Fruit fly (Drosophila melanogaster) whole organism, embryonic: ENCODE results near the gene Rpn12.

ENCODE experiments used
- Ada2b ChIP-seq: fragments of 200-800 bp; sonication (Bioruptor generic); IDR thresholded peaks from 2 replicates; pipeline ENCODE4 v1.3.6; 2022; ENCODE audit warnings: missing biosample characterization, missing genetic modification characterization
- BEAF-32 ChIP-seq: fragments of 200-800 bp; sonication (Bioruptor generic); optimal IDR thresholded peaks from 3 replicates; lab custom pipeline; 2017; ENCODE audit warnings: missing biosample characterization, missing genetic modification characterization, mild to moderate bottlenecking, moderate library complexity, missing genetic modification reagents
- Bgb ChIP-seq: fragments of 200-800 bp; sonication (Bioruptor generic); IDR thresholded peaks from 2 replicates; pipeline ENCODE4 v1.3.6; 2022; ENCODE audit warnings: missing biosample characterization, missing genetic modification characterization; ENCODE audit not compliant: partially characterized antibody
- CG10209 ChIP-seq: fragments of 200-800 bp; sonication (Bioruptor generic); optimal IDR thresholded peaks from 3 replicates; lab custom pipeline; 2017; ENCODE audit warnings: missing biosample characterization, mild to moderate bottlenecking, missing genetic modification characterization, missing genetic modification reagents
- CG10267 ChIP-seq: fragments of 200-800 bp; sonication (Bioruptor generic); optimal IDR thresholded peaks from 2 replicates; lab custom pipeline; 2018; ENCODE audit warnings: missing biosample characterization, mild to moderate bottlenecking, missing genetic modification characterization, moderate library complexity
- CG10979 ChIP-seq: fragments of 200-800 bp; sonication (Bioruptor generic); optimal IDR thresholded peaks from 2 replicates; lab custom pipeline; 2018; ENCODE audit warnings: missing biosample characterization, mild to moderate bottlenecking, missing genetic modification characterization, moderate library complexity
- CG12659 ChIP-seq: fragments of 200-800 bp; sonication (Bioruptor generic); optimal IDR thresholded peaks from 3 replicates; lab custom pipeline; 2017; ENCODE audit warnings: mild to moderate bottlenecking, missing biosample characterization, missing genetic modification reagents, missing genetic modification characterization
- CG14710 ChIP-seq: fragments of 200-800 bp; sonication (Bioruptor generic); optimal IDR thresholded peaks from 3 replicates; lab custom pipeline; 2019; ENCODE audit warnings: missing biosample characterization, mild to moderate bottlenecking, missing genetic modification characterization, moderate library complexity
- CG14860 ChIP-seq: fragments of 200-800 bp; sonication (Bioruptor generic); IDR thresholded peaks from 3 replicates; pipeline ENCODE4 v1.3.6; 2022; ENCODE audit warnings: missing biosample characterization, missing genetic modification characterization; ENCODE audit not compliant: partially characterized antibody
- CG15601 ChIP-seq: fragments of 200-800 bp; sonication (Bioruptor generic); optimal IDR thresholded peaks from 3 replicates; lab custom pipeline; 2019; ENCODE audit warnings: missing biosample characterization, mild to moderate bottlenecking, missing genetic modification characterization, moderate library complexity
- CG16813 ChIP-seq: fragments of 200-800 bp; sonication (Bioruptor generic); IDR thresholded peaks from 3 replicates; pipeline ENCODE4 v1.3.6; 2022; ENCODE audit warnings: missing biosample characterization, missing genetic modification characterization; ENCODE audit not compliant: partially characterized antibody
- CG17612 ChIP-seq: fragments of 200-800 bp; sonication (Bioruptor generic); IDR thresholded peaks from 2 replicates; pipeline ENCODE4 v1.3.6; 2022; ENCODE audit warnings: missing biosample characterization, missing genetic modification characterization
- CG18262 ChIP-seq: fragments of 200-800 bp; optimal IDR thresholded peaks from 3 replicates; lab custom pipeline; 2019; ENCODE audit warnings: missing biosample characterization, mild to moderate bottlenecking, missing genetic modification characterization, moderate library complexity
- CG18764 ChIP-seq: fragments of 200-800 bp; sonication (Bioruptor generic); optimal IDR thresholded peaks from 3 replicates; lab custom pipeline; 2016; ENCODE audit warnings: missing biosample characterization, missing genetic modification characterization
- CG2875 ChIP-seq: fragments of 200-800 bp; sonication (Bioruptor generic); optimal IDR thresholded peaks from 2 replicates; lab custom pipeline; 2017; ENCODE audit warnings: missing biosample characterization, mild to moderate bottlenecking, missing genetic modification characterization, missing genetic modification reagents
- CG3995 ChIP-seq: fragments of 200-800 bp; sonication (Bioruptor generic); optimal IDR thresholded peaks from 3 replicates; lab custom pipeline; 2016; ENCODE audit warnings: missing biosample characterization, missing genetic modification characterization
- CG4617 ChIP-seq: fragments of 200-800 bp; sonication (Bioruptor generic); optimal IDR thresholded peaks from 3 replicates; lab custom pipeline; 2016; ENCODE audit warnings: missing biosample characterization, missing genetic modification characterization, borderline replicate concordance
- CG4820 ChIP-seq: fragments of 200-800 bp; sonication (Bioruptor generic); optimal IDR thresholded peaks from 3 replicates; lab custom pipeline; 2016; ENCODE audit warnings: missing biosample characterization, missing genetic modification characterization
- CG5953 ChIP-seq: fragments of 200-800 bp; sonication (Bioruptor generic); IDR thresholded peaks from 2 replicates; pipeline ENCODE4 v1.3.6; 2022; ENCODE audit warnings: missing biosample characterization, missing genetic modification characterization
- CG6813 ChIP-seq: fragments of 200-800 bp; sonication (Bioruptor generic); optimal IDR thresholded peaks from 2 replicates; lab custom pipeline; 2017; ENCODE audit warnings: missing biosample characterization, missing genetic modification characterization, mild to moderate bottlenecking, moderate library complexity, missing genetic modification reagents
- CG7271 ChIP-seq: fragments of 200-800 bp; sonication (Bioruptor generic); optimal IDR thresholded peaks from 2 replicates; lab custom pipeline; 2018; ENCODE audit warnings: missing biosample characterization, mild to moderate bottlenecking, missing genetic modification characterization, moderate library complexity
- CG9437 ChIP-seq: fragments of 200-800 bp; sonication (Bioruptor generic); optimal IDR thresholded peaks from 2 replicates; lab custom pipeline; 2018; ENCODE audit warnings: missing biosample characterization, mild to moderate bottlenecking, missing genetic modification characterization
- Chrac-16 ChIP-seq: fragments of 200-800 bp; sonication (Bioruptor generic); optimal IDR thresholded peaks from 3 replicates; lab custom pipeline; 2016; ENCODE audit warnings: missing biosample characterization, missing genetic modification characterization
- Dll ChIP-seq: fragments of 200-800 bp; sonication (Bioruptor generic); IDR thresholded peaks from 4 replicates; pipeline ENCODE4 v1.3.6; 2022; ENCODE audit warnings: missing biosample characterization, missing genetic modification characterization; ENCODE audit not compliant: partially characterized antibody
- Doc3 ChIP-seq: fragments of 200-800 bp; sonication (Bioruptor generic); IDR thresholded peaks from 3 replicates; pipeline ENCODE4 v1.3.6; 2022; ENCODE audit warnings: missing biosample characterization, missing genetic modification characterization; ENCODE audit not compliant: partially characterized antibody
- Dp ChIP-seq: fragments of 200-800 bp; sonication (Bioruptor generic); optimal IDR thresholded peaks from 2 replicates; lab custom pipeline; 2018; ENCODE audit warnings: missing biosample characterization, mild to moderate bottlenecking, missing genetic modification characterization, moderate library complexity
- Dref ChIP-seq: fragments of 200-800 bp; sonication (Bioruptor generic); IDR thresholded peaks from 2 replicates; pipeline ENCODE4 v1.3.6; 2022; ENCODE audit warnings: missing biosample characterization, missing genetic modification characterization
- HmgZ ChIP-seq: fragments of 200-800 bp; sonication (Bioruptor generic); optimal IDR thresholded peaks from 2 replicates; lab custom pipeline; 2018; ENCODE audit warnings: missing biosample characterization, mild to moderate bottlenecking, missing genetic modification characterization
- MBD-R2 ChIP-seq: fragments of 200-800 bp; sonication (Bioruptor generic); IDR thresholded peaks from 2 replicates; pipeline ENCODE4 v1.3.6; 2022; ENCODE audit warnings: missing biosample characterization, missing genetic modification characterization
- Med ChIP-seq: fragments of 200-800 bp; sonication (Bioruptor generic); peaks from one replicate; lab custom pipeline; 2016; ENCODE audit warnings: missing biosample characterization, missing genetic modification characterization, mild to moderate bottlenecking, inconsistent platforms, moderate library complexity
- Myb ChIP-seq: fragments of 200-800 bp; sonication (Bioruptor generic); optimal IDR thresholded peaks from 2 replicates; lab custom pipeline; 2016; ENCODE audit warnings: missing biosample characterization, missing genetic modification characterization
- Sox100B ChIP-seq: fragments of 200-800 bp; sonication (Bioruptor generic); optimal IDR thresholded peaks from 3 replicates; lab custom pipeline; 2018; ENCODE audit warnings: missing biosample characterization, mild to moderate bottlenecking, missing genetic modification characterization
- Stat92E ChIP-seq, 3 experiments: fragments of >200 bp in 2 of 3; fragments of 200-800 bp in 1 of 3; sonication (Bioruptor generic) in 1 of 3; optimal IDR thresholded peaks; 2 replicates each; lab custom pipeline; 2017 to 2019; ENCODE audit warnings: missing biosample characterization in 3 of 3, missing genetic modification characterization in 3 of 3, mild to moderate bottlenecking in 1 of 3, moderate library complexity in 1 of 3
- YL-1 ChIP-seq: fragments of 200-800 bp; sonication (Bioruptor generic); optimal IDR thresholded peaks from 3 replicates; lab custom pipeline; 2017; ENCODE audit warnings: missing biosample characterization, mild to moderate bottlenecking, missing genetic modification characterization
- amos ChIP-seq: fragments of 200-800 bp; sonication (Bioruptor generic); IDR thresholded peaks from 2 replicates; pipeline ENCODE4 v1.3.6; 2022; ENCODE audit warnings: missing biosample characterization, missing genetic modification characterization; ENCODE audit not compliant: partially characterized antibody
- aop ChIP-seq: fragments of 200-800 bp; sonication (Bioruptor generic); IDR thresholded peaks from 2 replicates; pipeline ENCODE4 v1.3.6; 2022; ENCODE audit warnings: missing biosample characterization, missing genetic modification characterization
- cas ChIP-seq: fragments of 200-800 bp; sonication (Bioruptor generic); IDR thresholded peaks from 2 replicates; pipeline ENCODE4 v1.3.6; 2022; ENCODE audit warnings: missing biosample characterization, missing genetic modification characterization
- dm ChIP-seq: fragments of 200-800 bp; sonication (Bioruptor generic); optimal IDR thresholded peaks from 3 replicates; lab custom pipeline; 2016; ENCODE audit warnings: missing biosample characterization, missing genetic modification characterization
- ftz-f1 ChIP-seq: fragments of 200-800 bp; sonication (Bioruptor generic); optimal IDR thresholded peaks from 2 replicates; lab custom pipeline; 2016; ENCODE audit warnings: missing biosample characterization, missing genetic modification characterization
- gfzf ChIP-seq: fragments of 200-800 bp; sonication (Bioruptor generic); optimal IDR thresholded peaks from 2 replicates; lab custom pipeline; 2016; ENCODE audit warnings: missing biosample characterization, mild to moderate bottlenecking, missing genetic modification characterization, moderate library complexity
- hb ChIP-seq: fragments of 200-800 bp; sonication (Bioruptor generic); IDR thresholded peaks from 3 replicates; pipeline ENCODE4 v1.3.6; 2022; ENCODE audit warnings: missing biosample characterization, missing genetic modification characterization; ENCODE audit not compliant: partially characterized antibody
- insv ChIP-seq, 2 experiments: fragments of 200-800 bp; sonication (Bioruptor generic); optimal IDR thresholded peaks; 3 replicates each; lab custom pipeline; 2016 to 2018; ENCODE audit warnings: missing biosample characterization in 2 of 2, missing genetic modification characterization in 2 of 2
- pzg ChIP-seq: fragments of 200-800 bp; sonication (Bioruptor generic); optimal IDR thresholded peaks from 3 replicates; lab custom pipeline; 2018; ENCODE audit warnings: missing biosample characterization, mild to moderate bottlenecking, missing genetic modification characterization, moderate library complexity
- rib ChIP-seq: fragments of 200-800 bp; sonication (Bioruptor generic); IDR thresholded peaks from 2 replicates; pipeline ENCODE4 v1.3.6; 2022; ENCODE audit warnings: missing biosample characterization, missing genetic modification characterization
- so ChIP-seq: fragments of 200-800 bp; sonication (Bioruptor generic); IDR thresholded peaks from 3 replicates; pipeline ENCODE4 v1.3.6; 2022; ENCODE audit warnings: missing biosample characterization, missing genetic modification characterization
- stwl ChIP-seq: fragments of 200-800 bp; sonication (Bioruptor generic); optimal IDR thresholded peaks from 3 replicates; lab custom pipeline; 2018; ENCODE audit warnings: missing biosample characterization, mild to moderate bottlenecking, missing genetic modification characterization, moderate library complexity
- trem ChIP-seq: fragments of 200-800 bp; optimal IDR thresholded peaks from 3 replicates; lab custom pipeline; 2019; ENCODE audit warnings: missing biosample characterization, mild to moderate bottlenecking, missing genetic modification characterization, moderate library complexity

Rpn12 gene

DNA sequence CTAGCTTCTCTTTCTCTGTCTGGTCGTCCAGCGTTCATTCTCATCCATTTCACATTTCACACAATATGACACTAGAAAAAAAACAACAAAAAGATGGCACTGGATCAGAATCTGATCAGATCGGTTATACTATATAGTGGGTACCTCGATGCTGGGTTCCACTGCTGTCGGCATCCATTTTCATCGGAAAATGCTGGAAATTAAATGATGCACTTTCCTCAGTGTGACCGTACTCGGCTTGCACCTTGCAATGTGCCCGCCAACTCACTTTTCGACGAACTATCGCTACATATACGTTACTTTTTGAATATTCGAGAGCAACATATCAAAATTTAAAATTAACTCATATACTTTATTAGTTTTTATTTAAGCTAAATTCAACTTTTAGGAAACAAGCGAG is 8.0 kb downstream of the Rpn12 start, which contains the start of gene tra (continued):
- TF ChIP-seq CG16813 (peak; percentile 61), insv (GFP tag; optimal IDR thresholded peaks at IDR 0.05; lab: Kevin White, UChicago) (peak in 1 of 2 experiments; percentile 64), BEAF-32 (peak; percentile 75), so (no peak), Sox100B (GFP tag; lab: Kevin White, UChicago) (no peak), aop (no peak), CG3995 (GFP tag; lab: Kevin White, UChicago) (peak; percentile 70), Stat92E (GFP tag; optimal IDR thresholded peaks at IDR 0.05; lab: Kevin White, UChicago) (peak in 1 of 3 experiments; percentile 47), dm (GFP tag; lab: Kevin White, UChicago) (peak; percentile 17), trem (tag; lab: Kevin White, UChicago) (peak; percentile 65), CG5953 (no peak), Chrac-16 (GFP tag; lab: Kevin White, UChicago) (no peak), CG2875 (GFP tag; lab: Kevin White, UChicago) (no peak), Ada2b (no peak), ftz-f1 (GFP tag; lab: Kevin White, UChicago) (no peak), CG10267 (tag; lab: Kevin White, UChicago) (peak; percentile 45), MBD-R2 (GFP tag; lab: Robert Waterston, UW) (peak; percentile 59), cas (GFP tag; lab: Robert Waterston, UW) (no peak), Dref (no peak), Dp (peak; percentile 72)
- TF ChIP-seq, all 482 proteins: peak for 60

DNA sequence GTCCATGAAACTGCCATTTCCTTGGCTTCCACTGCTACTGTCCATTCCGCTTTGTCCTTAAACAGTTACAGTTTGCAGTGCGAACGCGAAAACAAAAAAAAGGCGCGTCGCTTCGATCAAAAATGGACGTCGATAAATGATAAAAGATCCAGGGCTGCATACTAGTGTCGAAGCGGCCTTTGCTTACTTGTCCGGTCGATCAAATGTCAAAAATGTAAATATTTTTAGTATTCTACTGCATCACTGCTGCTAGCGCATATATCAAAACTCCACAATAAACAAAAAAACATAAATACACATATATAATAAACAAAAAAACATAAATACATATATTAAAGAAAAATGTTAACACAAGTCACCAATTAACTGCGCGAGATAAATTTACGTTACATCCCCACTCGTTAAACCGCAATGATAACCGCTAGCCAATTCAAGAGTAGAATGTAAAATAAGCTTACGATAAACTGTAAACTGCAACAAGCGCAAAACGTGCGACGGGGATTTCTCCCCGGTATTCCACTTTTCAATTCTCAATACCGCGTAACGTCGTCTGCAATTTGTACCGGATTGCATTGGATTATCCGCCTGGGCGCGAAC is 12.2 kb downstream of the Rpn12 start, which contains the start of the genes spd-2 and Apl:
TSS of gene spd-2 (minus strand) at position 93 of the 597 bp plus-strand sequence.
TSS of gene Apl (plus strand) at position 260 of the 597 bp plus-strand sequence.
- TF ChIP-seq Dll (GFP tag; lab: Robert Waterston, UW) (peak; percentile 38; the same call in 1 of the 4 replicates), CG10209 (GFP tag; lab: Kevin White, UChicago) (no peak), gfzf (no peak), CG14710 (tag; lab: Kevin White, UChicago) (peak; percentile 36), YL-1 (peak; percentile 20), CG4617 (peak; percentile 4), CG14860 (GFP tag; lab: Robert Waterston, UW) (peak; percentile 71; the same call in 2 of the 3 replicates), pzg (GFP tag; lab: Kevin White, UChicago) (peak; percentile 19), rib (GFP tag; lab: Robert Waterston, UW) (no peak), Bgb (GFP tag; lab: Robert Waterston, UW) (peak; percentile 60), CG18262 (tag; lab: Kevin White, UChicago) (no peak), Med (GFP tag; lab: Kevin White, UChicago) (peak; percentile 55), CG10267 (tag; lab: Kevin White, UChicago) (peak; percentile 19), stwl (tag; lab: Kevin White, UChicago) (peak; percentile 27), amos (GFP tag; lab: Robert Waterston, UW) (peak; percentile 57), CG16813 (peak; percentile 61), BEAF-32 (peak; percentile 28), CG6813 (GFP tag; lab: Kevin White, UChicago) (no peak), CG10979 (tag; lab: Kevin White, UChicago) (no peak), Myb (peak; percentile 18), CG18764 (GFP tag; lab: Kevin White, UChicago) (peak; percentile 51), insv (GFP tag; optimal IDR thresholded peaks at IDR 0.05; lab: Kevin White, UChicago) (no peak), hb (GFP tag; lab: Robert Waterston, UW) (peak; percentile 68; the same call in 2 of the 3 replicates), CG15601 (peak; percentile 2), HmgZ (tag; lab: Kevin White, UChicago) (peak; percentile 29), CG9437 (GFP tag; lab: Kevin White, UChicago) (peak; percentile 81), CG12659 (GFP tag; lab: Kevin White, UChicago) (peak; percentile 45), CG17612 (GFP tag; lab: Robert Waterston, UW) (no peak), Doc3 (GFP tag; lab: Robert Waterston, UW) (0 out of 3 replicates have a peak, but pooled peaks have one; percentile 39), CG7271 (tag; lab: Kevin White, UChicago) (no peak), CG4820 (no peak)
